Fruit fly (Drosophila melanogaster) whole organism, adult: ENCODE results near the gene asun.

ENCODE experiments used
- CG11617 ChIP-seq: fragments of 200-800 bp; sonication (Bioruptor generic); optimal IDR thresholded peaks from 2 replicates; lab custom pipeline; 2017; ENCODE audit warnings: mild to moderate bottlenecking, missing biosample characterization, missing genetic modification reagents, missing genetic modification characterization
- CG14711 ChIP-seq: fragments of 200-800 bp; sonication (Bioruptor generic); optimal IDR thresholded peaks from 2 replicates; lab custom pipeline; 2018; ENCODE audit warnings: missing biosample characterization, mild to moderate bottlenecking, missing genetic modification characterization, moderate library complexity
- CG1620 ChIP-seq: fragments of 200-800 bp; sonication (Bioruptor generic); optimal IDR thresholded peaks from 2 replicates; lab custom pipeline; 2016; ENCODE audit warnings: missing biosample characterization, missing genetic modification characterization
- CG5204 ChIP-seq: fragments of 200-800 bp; sonication (Bioruptor generic); optimal IDR thresholded peaks from 2 replicates; lab custom pipeline; 2016; ENCODE audit warnings: missing biosample characterization, missing genetic modification characterization
- CG7101 ChIP-seq: fragments of 200-800 bp; sonication (Bioruptor generic); optimal IDR thresholded peaks from 2 replicates; lab custom pipeline; 2018; ENCODE audit warnings: missing biosample characterization, mild to moderate bottlenecking, missing genetic modification characterization, moderate library complexity
- Crg-1 ChIP-seq: fragments of 200-800 bp; sonication (Bioruptor generic); optimal IDR thresholded peaks from 2 replicates; lab custom pipeline; 2016; ENCODE audit warnings: missing biosample characterization, missing genetic modification characterization
- bab1 ChIP-seq: fragments of 200-800 bp; sonication (Bioruptor generic); optimal IDR thresholded peaks from 3 replicates; lab custom pipeline; 2019; ENCODE audit warnings: missing biosample characterization, mild to moderate bottlenecking, missing genetic modification characterization, moderate library complexity
- kay ChIP-seq: fragments of 200-800 bp; sonication (Bioruptor generic); peaks from one replicate; lab custom pipeline; 2016; ENCODE audit warnings: missing biosample characterization, missing genetic modification characterization, borderline replicate concordance
- pad ChIP-seq: fragments of 200-800 bp; sonication (Bioruptor generic); optimal IDR thresholded peaks from 3 replicates; lab custom pipeline; 2017; ENCODE audit warnings: missing biosample characterization, missing genetic modification characterization, mild to moderate bottlenecking, moderate library complexity, missing genetic modification reagents
- tj ChIP-seq: fragments of 200-800 bp; sonication (Bioruptor generic); optimal IDR thresholded peaks from 3 replicates; lab custom pipeline; 2017; ENCODE audit warnings: missing biosample characterization, mild to moderate bottlenecking, missing genetic modification characterization, moderate library complexity
- toe ChIP-seq: fragments of 200-800 bp; sonication (Bioruptor generic); optimal IDR thresholded peaks from 2 replicates; lab custom pipeline; 2016; ENCODE audit warnings: missing biosample characterization, missing genetic modification characterization

DNA sequence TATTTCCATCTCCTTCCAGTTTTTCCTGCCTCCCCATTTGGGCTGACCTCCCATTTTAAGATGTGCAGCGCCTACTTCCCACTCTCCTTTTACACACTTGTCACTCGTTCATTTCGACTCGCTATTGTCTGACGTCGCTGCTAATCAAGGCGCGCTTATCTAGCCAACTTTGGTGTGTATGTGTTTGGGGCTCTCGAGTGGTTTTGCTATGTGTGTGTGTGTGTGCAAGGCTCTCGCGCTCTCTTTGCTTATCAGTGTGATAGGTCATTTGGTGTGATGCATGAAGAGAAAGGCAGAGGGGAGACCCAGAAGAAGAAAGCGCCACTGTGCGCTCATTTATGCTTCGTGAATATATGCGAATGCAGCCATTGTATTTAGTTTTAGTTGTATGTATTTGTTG lies 20.8 kb downstream of the asun start:
- no peak for TF ChIP-seq Crg-1 (GFP tag; lab: Kevin White, UChicago)
- TF ChIP-seq tj = no peak
- TF ChIP-seq toe (GFP tag; lab: Kevin White, UChicago) = no peak
- TF ChIP-seq CG5204 (GFP tag; lab: Kevin White, UChicago) = no peak
- TF ChIP-seq kay = no peak
- TF ChIP-seq CG7101 (tag; lab: Kevin White, UChicago) = no peak
- TF ChIP-seq CG1620 (GFP tag; lab: Kevin White, UChicago) = no peak
- TF ChIP-seq pad = no peak
- no peak for TF ChIP-seq bab1 (GFP tag; lab: Kevin White, UChicago)
- no peak for TF ChIP-seq CG14711 (tag; lab: Kevin White, UChicago)
- TF ChIP-seq CG11617 (GFP tag; lab: Kevin White, UChicago) = no peak
